Fruit fly (Drosophila melanogaster) whole organism, prepupa: ENCODE measurements around the gene Npc2f.
A peak's percentile ranks its signal among the peaks of the same experiment; 100 is the strongest.

ENCODE experiments used
- Blimp-1 ChIP-seq: fragments of 200-800 bp; sonication (Bioruptor generic); optimal IDR thresholded peaks from 3 replicates; lab custom pipeline; 2017; ENCODE audit warnings: missing biosample characterization, missing genetic modification characterization, mild to moderate bottlenecking, moderate library complexity, missing genetic modification reagents
- CG10669 ChIP-seq: fragments of 200-800 bp; sonication (Bioruptor generic); optimal IDR thresholded peaks from 3 replicates; lab custom pipeline; 2018; ENCODE audit warnings: missing biosample characterization, mild to moderate bottlenecking, missing genetic modification characterization, moderate library complexity
- CG11762 ChIP-seq: fragments of 200-800 bp; sonication (Bioruptor generic); optimal IDR thresholded peaks from 3 replicates; lab custom pipeline; 2016; ENCODE audit warnings: missing biosample characterization, missing genetic modification characterization; ENCODE audit not compliant: insufficient read depth
- CG15336 ChIP-seq: fragments of 200-800 bp; sonication (Bioruptor generic); IDR thresholded peaks from 2 replicates; pipeline ENCODE4 v1.3.6; 2022; ENCODE audit warnings: missing biosample characterization, missing genetic modification characterization
- CG31627 ChIP-seq: fragments of 200-800 bp; sonication (Bioruptor generic); optimal IDR thresholded peaks from 3 replicates; lab custom pipeline; 2016; ENCODE audit warnings: missing biosample characterization, missing genetic modification characterization
- CG3919 ChIP-seq: fragments of 200-800 bp; sonication (Bioruptor generic); optimal IDR thresholded peaks from 3 replicates; lab custom pipeline; 2016; ENCODE audit warnings: missing biosample characterization, missing genetic modification characterization
- CG4318 ChIP-seq: fragments of 200-800 bp; sonication (Bioruptor generic); optimal IDR thresholded peaks from 3 replicates; lab custom pipeline; 2017; ENCODE audit warnings: missing biosample characterization, mild to moderate bottlenecking, missing genetic modification characterization
- CG6163 ChIP-seq: fragments of 200-800 bp; sonication (Bioruptor generic); IDR thresholded peaks from 3 replicates; pipeline ENCODE4 v1.3.6; 2022; ENCODE audit warnings: missing biosample characterization, missing genetic modification characterization
- CG6276 ChIP-seq: fragments of 200-800 bp; sonication (Bioruptor generic); optimal IDR thresholded peaks from 2 replicates; lab custom pipeline; 2017; ENCODE audit warnings: missing biosample characterization, mild to moderate bottlenecking, missing genetic modification characterization
- CG6792 ChIP-seq: fragments of 200-800 bp; sonication (Bioruptor generic); optimal IDR thresholded peaks from 3 replicates; lab custom pipeline; 2016; ENCODE audit warnings: missing biosample characterization, missing genetic modification characterization
- CG6808 ChIP-seq: fragments of 200-800 bp; sonication (Bioruptor generic); optimal IDR thresholded peaks from 3 replicates; lab custom pipeline; 2017; ENCODE audit warnings: missing biosample characterization, missing genetic modification characterization, mild to moderate bottlenecking, moderate library complexity, missing genetic modification reagents
- CG8119 ChIP-seq: fragments of 200-800 bp; sonication (Bioruptor generic); IDR thresholded peaks from 3 replicates; pipeline ENCODE4 v1.3.6; 2022; ENCODE audit warnings: missing biosample characterization, missing genetic modification characterization
- CG8319 ChIP-seq: fragments of 200-800 bp; sonication (Bioruptor generic); optimal IDR thresholded peaks from 3 replicates; lab custom pipeline; 2016; ENCODE audit warnings: missing biosample characterization, missing genetic modification characterization
- CG8632 ChIP-seq: fragments of 200-800 bp; sonication (Bioruptor generic); optimal IDR thresholded peaks from 3 replicates; lab custom pipeline; 2016; ENCODE audit warnings: missing biosample characterization, missing genetic modification characterization
- Eip75B ChIP-seq: fragments of 200-800 bp; sonication (Bioruptor generic); optimal IDR thresholded peaks from 3 replicates; lab custom pipeline; 2016; ENCODE audit warnings: missing biosample characterization, missing genetic modification characterization
- Eip78C ChIP-seq: fragments of 200-800 bp; sonication (Bioruptor generic); peaks from one replicate; lab custom pipeline; 2016; ENCODE audit warnings: missing biosample characterization, missing genetic modification characterization
- Eip93F ChIP-seq: fragments of 200-800 bp; sonication (Bioruptor generic); optimal IDR thresholded peaks from 2 replicates; lab custom pipeline; 2016; ENCODE audit warnings: missing biosample characterization, mild to moderate bottlenecking, missing genetic modification characterization
- Ets21C ChIP-seq: fragments of 200-800 bp; sonication (Bioruptor generic); optimal IDR thresholded peaks from 3 replicates; lab custom pipeline; 2016; ENCODE audit warnings: missing biosample characterization, missing genetic modification characterization
- Ets96B ChIP-seq: fragments of 200-800 bp; optimal IDR thresholded peaks from 2 replicates; lab custom pipeline; 2019; ENCODE audit warnings: missing biosample characterization, mild to moderate bottlenecking, missing genetic modification characterization, moderate library complexity
- Gug ChIP-seq: fragments of 200-800 bp; sonication (Bioruptor generic); IDR thresholded peaks from 2 replicates; pipeline ENCODE4 v1.3.6; 2022; ENCODE audit warnings: missing biosample characterization, missing genetic modification characterization
- Hr38 ChIP-seq: sonication (Bioruptor generic); optimal IDR thresholded peaks from 2 replicates; lab custom pipeline; 2016; ENCODE audit warnings: missing biosample characterization, missing genetic modification characterization
- Hr39 ChIP-seq: fragments of 200-800 bp; sonication (Bioruptor generic); optimal IDR thresholded peaks from 2 replicates; lab custom pipeline; 2016; ENCODE audit warnings: missing biosample characterization, missing genetic modification characterization
- Hr4 ChIP-seq: fragments of 200-800 bp; sonication (Bioruptor generic); optimal IDR thresholded peaks from 3 replicates; lab custom pipeline; 2016; ENCODE audit warnings: missing biosample characterization, missing genetic modification characterization
- OdsH ChIP-seq: fragments of 200-800 bp; sonication (Bioruptor generic); optimal IDR thresholded peaks from 3 replicates; lab custom pipeline; 2016; ENCODE audit warnings: missing biosample characterization, missing genetic modification characterization
- Sox102F ChIP-seq: fragments of 200-800 bp; sonication (Bioruptor generic); optimal IDR thresholded peaks from 2 replicates; lab custom pipeline; 2016; ENCODE audit warnings: missing biosample characterization, mild to moderate bottlenecking, missing genetic modification characterization
- Sox15 ChIP-seq: fragments of 200-800 bp; sonication (Bioruptor generic); optimal IDR thresholded peaks from 3 replicates; lab custom pipeline; 2016; ENCODE audit warnings: missing biosample characterization, missing genetic modification characterization
- eg ChIP-seq: fragments of 200-800 bp; sonication (Bioruptor generic); IDR thresholded peaks from 3 replicates; pipeline ENCODE4 v1.3.6; 2022; ENCODE audit warnings: missing biosample characterization, missing genetic modification characterization
- fd59A ChIP-seq: fragments of 200-800 bp; sonication (Bioruptor generic); optimal IDR thresholded peaks from 2 replicates; lab custom pipeline; 2017; ENCODE audit warnings: missing biosample characterization, mild to moderate bottlenecking, missing genetic modification characterization, missing genetic modification reagents
- fkh ChIP-seq: fragments of 200-800 bp; sonication (Bioruptor generic); optimal IDR thresholded peaks from 3 replicates; lab custom pipeline; 2017; ENCODE audit warnings: missing biosample characterization, mild to moderate bottlenecking, missing genetic modification characterization, moderate library complexity
- lz ChIP-seq: fragments of 200-800 bp; sonication (Bioruptor generic); optimal IDR thresholded peaks from 3 replicates; lab custom pipeline; 2016; ENCODE audit warnings: missing biosample characterization, missing genetic modification characterization
- salr ChIP-seq, 2 experiments: fragments of 200-800 bp; sonication (Bioruptor generic); optimal IDR thresholded peaks; 3 replicates each; lab custom pipeline; 2016 to 2018; ENCODE audit warnings: missing biosample characterization in 2 of 2, missing genetic modification characterization in 2 of 2, mild to moderate bottlenecking in 1 of 2
- spab ChIP-seq: fragments of 200-800 bp; sonication (Bioruptor generic); optimal IDR thresholded peaks from 2 replicates; lab custom pipeline; 2017; ENCODE audit warnings: missing biosample characterization, mild to moderate bottlenecking, missing genetic modification characterization, missing genetic modification reagents
- ss ChIP-seq, 2 experiments: fragments of 200-800 bp; sonication (Bioruptor generic); optimal IDR thresholded peaks; 2 replicates in 1 of 2; 3 replicates in 1 of 2; lab custom pipeline; 2017 to 2018; ENCODE audit warnings: mild to moderate bottlenecking in 2 of 2, missing biosample characterization in 2 of 2, missing genetic modification characterization in 2 of 2, moderate library complexity in 1 of 2
- svp ChIP-seq: fragments of 200-800 bp; sonication (Bioruptor generic); peaks from one replicate; lab custom pipeline; 2016; ENCODE audit warnings: missing biosample characterization, missing genetic modification characterization
- topi ChIP-seq: fragments of 200-800 bp; sonication (Bioruptor generic); optimal IDR thresholded peaks from 3 replicates; lab custom pipeline; 2016; ENCODE audit warnings: missing biosample characterization, missing genetic modification characterization
- vri ChIP-seq: fragments of 200-800 bp; sonication (Bioruptor generic); optimal IDR thresholded peaks from 3 replicates; lab custom pipeline; 2016; ENCODE audit warnings: missing biosample characterization, mild to moderate bottlenecking, missing genetic modification characterization

Npc2f gene

dm6 chr3R:24137311-24137945 lies at the start of gene Npc2f:
Gene Npc2f (plus strand): TSS chr3R:24137895.
- TF ChIP-seq svp (GFP tag; lab: Kevin White, UChicago) (peak; percentile 96), fkh (GFP tag; lab: Kevin White, UChicago) (no peak), fd59A (GFP tag; lab: Kevin White, UChicago) (no peak), CG4318 (GFP tag; lab: Kevin White, UChicago) (no peak), vri (peak; percentile 22), Eip93F (GFP tag; lab: Kevin White, UChicago) (no peak)

- TF ChIP-seq Gug (GFP tag; lab: Robert Waterston, UW): no peak
- peak; percentile 21 for TF ChIP-seq fkh (GFP tag; lab: Kevin White, UChicago)
These were observed 47.6 kb upstream of the Npc2f start for dm6 chr3R:24090143-24090542.

dm6 chr3R:24091653-24092052 lies 46.0 kb upstream of the Npc2f start:
- TF ChIP-seq Eip93F (GFP tag; lab: Kevin White, UChicago) (no peak), eg (no peak), Blimp-1 (GFP tag; lab: Kevin White, UChicago) (no peak), Gug (GFP tag; lab: Robert Waterston, UW) (no peak), lz (GFP tag; lab: Kevin White, UChicago) (no peak), OdsH (GFP tag; lab: Kevin White, UChicago) (no peak), Sox102F (GFP tag; lab: Kevin White, UChicago) (no peak), CG6808 (GFP tag; lab: Kevin White, UChicago) (no peak), CG6792 (GFP tag; lab: Kevin White, UChicago) (no peak), Hr38 (GFP tag; lab: Kevin White, UChicago) (no peak), Hr39 (GFP tag; lab: Kevin White, UChicago) (no peak)

dm6 chr3R:24092590-24093151 lies 45.0 kb upstream of the Npc2f start:
- TF ChIP-seq ss (GFP tag; optimal IDR thresholded peaks at IDR 0.05; lab: Kevin White, UChicago) (peak in 1 of 2 experiments; percentile 18), salr (GFP tag; optimal IDR thresholded peaks at IDR 0.05; lab: Kevin White, UChicago) (no peak), Eip93F (GFP tag; lab: Kevin White, UChicago) (no peak), Ets21C (GFP tag; lab: Kevin White, UChicago) (no peak), Hr38 (GFP tag; lab: Kevin White, UChicago) (no peak), CG3919 (GFP tag; lab: Kevin White, UChicago) (no peak), CG8632 (GFP tag; lab: Kevin White, UChicago) (no peak), CG8319 (GFP tag; lab: Kevin White, UChicago) (no peak), Sox15 (GFP tag; lab: Kevin White, UChicago) (no peak), CG6808 (GFP tag; lab: Kevin White, UChicago) (peak; percentile 18), Gug (GFP tag; lab: Robert Waterston, UW) (no peak)

dm6 chr3R:24093430-24093829 lies 44.3 kb upstream of the Npc2f start:
- no peak for TF ChIP-seq CG8119 (GFP tag; lab: Robert Waterston, UW)
- TF ChIP-seq Hr4: peak; percentile 2
- peak; percentile 53 for TF ChIP-seq Eip78C (GFP tag; lab: Kevin White, UChicago)

- peak; percentile 76 for TF ChIP-seq CG15336 (GFP tag; lab: Robert Waterston, UW)
- TF ChIP-seq Hr39 (GFP tag; lab: Kevin White, UChicago): peak; percentile 87
- peak; percentile 32 for TF ChIP-seq Sox15 (GFP tag; lab: Kevin White, UChicago)
- peak; percentile 84 for TF ChIP-seq CG31627 (GFP tag; lab: Kevin White, UChicago)
- TF ChIP-seq CG6163: peak; percentile 89
- peak; percentile 48 for TF ChIP-seq CG10669 (GFP tag; lab: Kevin White, UChicago)
- peak; percentile 36 for TF ChIP-seq CG4318 (GFP tag; lab: Kevin White, UChicago)
- TF ChIP-seq spab (GFP tag; lab: Kevin White, UChicago): peak; percentile 8
- peak; percentile 65 for TF ChIP-seq Ets96B
- peak; percentile 86 for TF ChIP-seq svp (GFP tag; lab: Kevin White, UChicago)
- TF ChIP-seq CG6276: peak; percentile 43
- TF ChIP-seq lz (GFP tag; lab: Kevin White, UChicago): peak; percentile 67
- TF ChIP-seq topi (GFP tag; lab: Kevin White, UChicago): peak; percentile 80
- peak; percentile 68 for TF ChIP-seq Hr4
- peak; percentile 4 for TF ChIP-seq Blimp-1 (GFP tag; lab: Kevin White, UChicago)
- peak; percentile 31 for TF ChIP-seq CG11762
- peak; percentile 52 for TF ChIP-seq Eip75B (GFP tag; lab: Kevin White, UChicago)
These were observed 38.4 kb upstream of the Npc2f start for dm6 chr3R:24099039-24100026.
